Worm (Caenorhabditis elegans) whole organism, L4/young adult: ENCODE data around the gene F35F10.5.

ENCODE experiments used
- W03F9.2 ChIP-seq: fragments of 150-350 bp; optimal IDR thresholded peaks from 2 replicates; lab custom pipeline; 2014; ENCODE audit warnings: missing biosample characterization, missing genetic modification characterization
- dao-5 ChIP-seq: sonication (generic microtip); optimal IDR thresholded peaks from 2 replicates; lab custom pipeline; 2016; ENCODE audit warnings: missing genotype, missing genetic modification characterization, moderate library complexity, missing compliant biosample characterization
- him-1 ChIP-seq: sonication (generic microtip); optimal IDR thresholded peaks from 2 replicates; lab custom pipeline; 2016; ENCODE audit warnings: missing genotype, missing genetic modification reagents, missing genetic modification characterization, missing compliant biosample characterization

DNA sequence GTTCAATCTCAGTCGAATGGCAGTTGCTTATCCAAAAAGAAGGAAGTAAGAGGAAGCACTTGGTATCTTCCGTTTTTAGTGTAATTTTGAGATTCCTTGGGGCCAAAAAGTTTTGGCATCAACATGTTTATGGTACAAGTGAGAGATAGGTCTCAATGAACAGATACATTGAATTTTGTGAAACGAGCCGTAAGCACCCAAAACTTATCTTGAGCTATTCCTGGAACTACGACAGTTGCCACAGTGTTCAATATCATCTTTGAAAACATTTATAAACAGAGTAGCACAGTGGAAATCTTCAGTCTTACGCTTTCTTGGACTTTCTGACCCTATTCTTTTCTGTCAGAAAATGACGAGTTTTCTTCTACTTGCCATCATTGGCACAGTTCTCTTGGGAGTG lies 9.7 kb upstream of the F35F10.5 start, which contains the start of gene T28A11.3:
- no peak for TF ChIP-seq W03F9.2 (tag; lab: Kevin White, UChicago)
- no peak for TF ChIP-seq dao-5
- no peak for TF ChIP-seq him-1 (tag; lab: Kevin White, UChicago)
